Worm (Caenorhabditis elegans) whole organism, midembryonic: Measurements from ENCODE around the gene kel-8.

Source experiments
- T22C8.4 ChIP-seq: fragments of 200-800 bp; sonication (Bioruptor generic); IDR thresholded peaks from 2 replicates; pipeline ENCODE4 v1.3.6; 2022; ENCODE audit warnings: missing genetic modification characterization, missing compliant biosample characterization
- cog-1 ChIP-seq: sonication (generic microtip); optimal IDR thresholded peaks from 2 replicates; lab custom pipeline; 2016; ENCODE audit warnings: missing genetic modification characterization, missing compliant biosample characterization
- flt-1 ChIP-seq: fragments of 200-800 bp; sonication (Bioruptor generic); IDR thresholded peaks from 2 replicates; pipeline ENCODE4 v1.3.6; 2022; ENCODE audit warnings: missing genetic modification characterization, missing compliant biosample characterization
- klf-2 ChIP-seq: fragments of 200-800 bp; sonication (Bioruptor generic); conservative IDR thresholded peaks from 2 replicates; pipeline ENCODE4 v1.3.6; 2022; ENCODE audit warnings: missing genetic modification reagents, missing genetic modification characterization, missing compliant biosample characterization
- med-1 ChIP-seq: sonication (generic microtip); optimal IDR thresholded peaks from 2 replicates; lab custom pipeline; 2017; ENCODE audit warnings: missing genetic modification characterization, mild to moderate bottlenecking, missing compliant biosample characterization, antibody characterized with exemption, missing genetic modification reagents; ENCODE audit not compliant: insufficient read depth
- ref-1 ChIP-seq: fragments of 200-800 bp; sonication (Bioruptor generic); conservative IDR thresholded peaks from 2 replicates; pipeline ENCODE4 v1.3.6; 2022; ENCODE audit warnings: missing genetic modification reagents, missing genetic modification characterization, missing compliant biosample characterization
- tab-1 ChIP-seq: fragments of 200-800 bp; sonication (Bioruptor generic); IDR thresholded peaks from 2 replicates; pipeline ENCODE4 v1.3.6; 2022; ENCODE audit warnings: missing genetic modification characterization, missing compliant biosample characterization
- ztf-23 ChIP-seq: fragments of 200-800 bp; sonication (Bioruptor generic); IDR thresholded peaks from 2 replicates; pipeline ENCODE4 v1.3.6; 2022; ENCODE audit warnings: missing genetic modification reagents, missing genetic modification characterization, missing compliant biosample characterization
- ztf-29 ChIP-seq: fragments of 200-800 bp; sonication (Bioruptor generic); IDR thresholded peaks from 2 replicates; pipeline ENCODE4 v1.3.6; 2022; ENCODE audit warnings: missing genetic modification reagents, missing genetic modification characterization, missing compliant biosample characterization

- no peak for TF ChIP-seq flt-1
- no peak for TF ChIP-seq tab-1 (GFP tag; lab: Robert Waterston, UW)
- no peak for TF ChIP-seq T22C8.4 (GFP tag; lab: Robert Waterston, UW)
- no peak for TF ChIP-seq ref-1 (GFP tag; lab: Robert Waterston, UW)
- TF ChIP-seq cog-1: no peak
- TF ChIP-seq klf-2 (GFP tag; lab: Robert Waterston, UW): no peak
- TF ChIP-seq med-1 (GFP tag; lab: Kevin White, UChicago): no peak
- TF ChIP-seq ztf-29 (GFP tag; lab: Robert Waterston, UW): no peak
- no peak for TF ChIP-seq ztf-23 (GFP tag; lab: Robert Waterston, UW)
Observed at ce11 chrV:2727101-2727500, 55.8 kb downstream of the kel-8 start, which contains the start of gene str-13.
